Fruit fly (Drosophila melanogaster): ENCODE measurements around the gene CG7148.

Gene CG7148

DNA sequence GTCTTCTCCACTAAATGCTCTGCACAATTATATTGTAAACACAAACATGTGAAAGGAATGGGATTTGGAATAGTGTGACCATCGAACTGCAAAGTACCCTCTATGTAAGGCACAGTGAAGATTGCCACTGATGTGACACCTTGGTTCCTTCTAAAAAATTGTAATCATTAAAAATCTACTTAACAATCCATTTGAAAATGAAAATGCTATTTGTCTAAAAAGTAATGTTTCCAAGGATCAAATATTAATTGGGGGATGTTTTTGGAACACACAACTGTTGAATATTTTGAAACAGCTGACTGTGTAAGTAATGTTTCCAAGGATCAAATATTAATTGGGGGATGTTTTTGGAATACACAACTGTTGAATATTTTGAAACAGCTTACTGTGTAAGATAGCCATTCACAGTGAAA lies 3.9 kb downstream of the CG7148 start, which contains the start of gene CG32448 (continued):
- TF ChIP-seq CG18476 (GFP tag; optimal IDR thresholded peaks at IDR 0.05) (peak; percentile 45), pita (GFP tag; optimal IDR thresholded peaks at IDR 0.05) (no peak), CG8281 (tag; optimal IDR thresholded peaks at IDR 0.05) (no peak), gt (GFP tag; IDR thresholded peaks at IDR 0.05) (no peak), CG31224 (GFP tag; IDR thresholded peaks at IDR 0.05) (peak; percentile 61), gcm (GFP tag; optimal IDR thresholded peaks at IDR 0.05) (peak; percentile 5), CG3407 (GFP tag; optimal IDR thresholded peaks at IDR 0.05) (no peak), CG1647 (GFP tag; optimal IDR thresholded peaks at IDR 0.05) (peak; percentile 49), CG14667 (GFP tag; IDR thresholded peaks at IDR 0.05) (peak; percentile 63), zfh2 (GFP tag; optimal IDR thresholded peaks at IDR 0.05) (peak; percentile 67), Gsc (GFP tag; IDR thresholded peaks at IDR 0.05) (no peak), CG9932 (GFP tag; IDR thresholded peaks at IDR 0.05) (peak; percentile 79), Aef1 (GFP tag; IDR thresholded peaks at IDR 0.05) (peak; percentile 38; the same call in 1 of the 3 replicates), sd (tag; optimal IDR thresholded peaks at IDR 0.05) (no peak), Rfx (GFP tag; IDR thresholded peaks at IDR 0.05) (peak; percentile 84), CG18764 (GFP tag; optimal IDR thresholded peaks at IDR 0.05) (peak; percentile 47), bowl (GFP tag; IDR thresholded peaks at IDR 0.05) (peak; percentile 35; the same call in 1 of the 2 replicates), az2 (GFP tag; optimal IDR thresholded peaks at IDR 0.05) (peak; percentile 50), Bgb (GFP tag; IDR thresholded peaks at IDR 0.05; ENCODE audit: partially characterized antibody) (no peak), CG30403 (GFP tag; optimal IDR thresholded peaks at IDR 0.05) (peak; percentile 73), HmgZ (tag; optimal IDR thresholded peaks at IDR 0.05) (peak; percentile 29), kay (GFP tag; optimal IDR thresholded peaks at IDR 0.05) (peak; percentile 20), tgo (GFP tag; IDR thresholded peaks at IDR 0.05) (peak; percentile 71), HLH3B (GFP tag; IDR thresholded peaks at IDR 0.05) (peak; percentile 53; the same call in 1 of the 2 replicates), br (optimal IDR thresholded peaks at IDR 0.05) (no peak), BtbVII (GFP tag; optimal IDR thresholded peaks at IDR 0.05) (no peak), CG12219 (GFP tag; optimal IDR thresholded peaks at IDR 0.05) (peak; percentile 21), Ada2b (GFP tag; IDR thresholded peaks at IDR 0.05) (peak; percentile 57), CG9876 (GFP tag; optimal IDR thresholded peaks at IDR 0.05) (peak; percentile 37), CG8765 (GFP tag; IDR thresholded peaks at IDR 0.05) (0 out of 2 replicates have a peak, but pooled peaks have one; percentile 27), CG10267 (tag; optimal IDR thresholded peaks at IDR 0.05) (peak; percentile 63), danr (GFP tag; IDR thresholded peaks at IDR 0.05) (0 out of 2 replicates have a peak, but pooled peaks have one; percentile 31), cato (GFP tag; optimal IDR thresholded peaks at IDR 0.05; ENCODE audit: borderline replicate concordance) (no peak), unpg (GFP tag; optimal IDR thresholded peaks at IDR 0.05) (peak; percentile 55), Dek (tag; optimal IDR thresholded peaks at IDR 0.05) (peak; percentile 29), tup (GFP tag; optimal IDR thresholded peaks at IDR 0.05) (no peak), CG1832 (GFP tag; optimal IDR thresholded peaks at IDR 0.05) (no peak), tll (GFP tag; optimal IDR thresholded peaks at IDR 0.05) (peak in 1 of 2 experiments; percentile 0), NK7.1 (GFP tag; optimal IDR thresholded peaks at IDR 0.05) (no peak), jigr1 (GFP tag; IDR thresholded peaks at IDR 0.05) (no peak), Asciz (GFP tag; optimal IDR thresholded peaks at IDR 0.05) (no peak), CG7745 (tag; optimal IDR thresholded peaks at IDR 0.05) (no peak), CG32767 (GFP tag; IDR thresholded peaks at IDR 0.05) (peak; percentile 51; the same call in 1 of the 2 replicates), Hr39 (optimal IDR thresholded peaks at IDR 0.05) (no peak), pb (GFP tag; optimal IDR thresholded peaks at IDR 0.05) (no peak), CG30020 (tag; optimal IDR thresholded peaks at IDR 0.05) (peak; percentile 40), MBD-R2 (GFP tag; IDR thresholded peaks at IDR 0.05) (peak; percentile 86), Doc2 (GFP tag; IDR thresholded peaks at IDR 0.05) (no peak), phol (tag; optimal IDR thresholded peaks at IDR 0.05) (peak; percentile 62), luna (GFP tag; optimal IDR thresholded peaks at IDR 0.05) (no peak), klu (GFP tag; IDR thresholded peaks at IDR 0.05) (no peak), insv (GFP tag; optimal IDR thresholded peaks at IDR 0.05) (no peak)
